Fruit fly (Drosophila melanogaster): ENCODE data around the gene Nfs1.

The Nfs1 gene

dm6 chr2L:12044613-12045350, 45.3 kb downstream of the Nfs1 start, which contains the start of gene CG6785 (continued):
- TF ChIP-seq emc (GFP tag; optimal IDR thresholded peaks at IDR 0.05) = no peak
- peak; percentile 1 for TF ChIP-seq gfzf (GFP tag; optimal IDR thresholded peaks at IDR 0.05)
- TF ChIP-seq CG17361 (GFP tag; IDR thresholded peaks at IDR 0.05) = peak; percentile 63; the same call in 2 of the 3 replicates
- TF ChIP-seq bsh (GFP tag; optimal IDR thresholded peaks at IDR 0.05) = peak; percentile 73 to 89
- peak; percentile 92 for TF ChIP-seq HHEX (GFP tag; optimal IDR thresholded peaks at IDR 0.05)
- peak; percentile 78 for TF ChIP-seq Hand (GFP tag; optimal IDR thresholded peaks at IDR 0.05)
- TF ChIP-seq jing (GFP tag; optimal IDR thresholded peaks at IDR 0.05) = peak; percentile 27
- peak; percentile 83 for TF ChIP-seq CG1603 (tag; optimal IDR thresholded peaks at IDR 0.05)
- no peak for TF ChIP-seq klu (GFP tag; IDR thresholded peaks at IDR 0.05)
- no peak for TF ChIP-seq CG7963 (GFP tag; IDR thresholded peaks at IDR 0.05; ENCODE audit: partially characterized antibody)
- TF ChIP-seq otp (GFP tag; IDR thresholded peaks at IDR 0.05) = peak; percentile 81
- peak; percentile 75 for TF ChIP-seq CG1647 (GFP tag; optimal IDR thresholded peaks at IDR 0.05)
- no peak for TF ChIP-seq CG2129 (GFP tag; IDR thresholded peaks at IDR 0.05; ENCODE audit: partially characterized antibody)
- peak; percentile 90 for TF ChIP-seq org-1 (GFP tag; optimal IDR thresholded peaks at IDR 0.05)
- peak; percentile 72 for TF ChIP-seq CG3163 (GFP tag; optimal IDR thresholded peaks at IDR 0.05)
- TF ChIP-seq Hsf (GFP tag; optimal IDR thresholded peaks at IDR 0.05) = peak; percentile 68
- peak; percentile 90 for TF ChIP-seq CG10431 (GFP tag; optimal IDR thresholded peaks at IDR 0.05)
- peak; percentile 52 for TF ChIP-seq bigmax (GFP tag; optimal IDR thresholded peaks at IDR 0.05)
- peak; percentile 76 for TF ChIP-seq CG3281 (GFP tag; optimal IDR thresholded peaks at IDR 0.05)
- TF ChIP-seq Aef1 (GFP tag; IDR thresholded peaks at IDR 0.05) = no peak
- peak in 1 of 3 experiments; percentile 58 for TF ChIP-seq lola (GFP tag; optimal IDR thresholded peaks at IDR 0.05)
- peak; percentile 88 for TF ChIP-seq CG12219 (GFP tag; optimal IDR thresholded peaks at IDR 0.05)
- no peak for TF ChIP-seq knrl (GFP tag; IDR thresholded peaks at IDR 0.05; ENCODE audit: partially characterized antibody)
- TF ChIP-seq CG17186 (GFP tag; optimal IDR thresholded peaks at IDR 0.05) = peak; percentile 66
- peak; percentile 89 for TF ChIP-seq PHDP (tag; optimal IDR thresholded peaks at IDR 0.05)
- peak; percentile 64 for TF ChIP-seq CG7839 (tag; optimal IDR thresholded peaks at IDR 0.05)
- TF ChIP-seq CG18262 (tag; optimal IDR thresholded peaks at IDR 0.05) = peak; percentile 71
- no peak for TF ChIP-seq crol (GFP tag; IDR thresholded peaks at IDR 0.05)
- TF ChIP-seq fd64A (GFP tag; optimal IDR thresholded peaks at IDR 0.05) = peak; percentile 93
- TF ChIP-seq CG9797 (GFP tag; optimal IDR thresholded peaks at IDR 0.05) = no peak
- no peak for TF ChIP-seq CG11085 (GFP tag; IDR thresholded peaks at IDR 0.05)
- peak in 1 of 2 experiments; percentile 84 for TF ChIP-seq Eip74EF (GFP tag; optimal IDR thresholded peaks at IDR 0.05)
- peak; percentile 77 to 88 for TF ChIP-seq chif (GFP tag; optimal IDR thresholded peaks at IDR 0.05)
- TF ChIP-seq sens (GFP tag) = peak; percentile 99
- TF ChIP-seq BtbVII (GFP tag; optimal IDR thresholded peaks at IDR 0.05) = peak; percentile 88
- TF ChIP-seq al (GFP tag; IDR thresholded peaks at IDR 0.05) = no peak
- peak; percentile 83 for TF ChIP-seq CG17385 (GFP tag; optimal IDR thresholded peaks at IDR 0.05)
- TF ChIP-seq CG3995 (GFP tag; optimal IDR thresholded peaks at IDR 0.05) = peak; percentile 24
- TF ChIP-seq CG1792 (GFP tag; optimal IDR thresholded peaks at IDR 0.05) = peak; percentile 75
- TF ChIP-seq CG1024 (GFP tag; IDR thresholded peaks at IDR 0.05) = peak; percentile 57; the same call in 1 of the 2 replicates
- no peak for TF ChIP-seq Gug (GFP tag; IDR thresholded peaks at IDR 0.05)

Measured in whole organism, embryonic.